Worm (Caenorhabditis elegans): ENCODE measurements around the gene R04B5.1.

- no peak for TF ChIP-seq dao-5 (tag; optimal IDR thresholded peaks at IDR 0.05)
- no peak for TF ChIP-seq him-1 (tag; optimal IDR thresholded peaks at IDR 0.05)
These were observed 2.8 kb upstream of the R04B5.1 start for ce11 chrV:10080905-10081304.
